Fruit fly (Drosophila melanogaster): ENCODE data around the gene CG43061.

Gene CG43061

dm6 chr3R:8009080-8009620 lies 40.3 kb upstream of the CG43061 start, which contains the start of the genes CG11052 and CG3223 (continued):
- no peak for TF ChIP-seq CG11696 (GFP tag; IDR thresholded peaks at IDR 0.05)
- TF ChIP-seq CG12155 (GFP tag; optimal IDR thresholded peaks at IDR 0.05), result peak; percentile 4
- TF ChIP-seq CG8281 (tag; optimal IDR thresholded peaks at IDR 0.05), result no peak
- TF ChIP-seq CG15514 (GFP tag; optimal IDR thresholded peaks at IDR 0.05), result peak; percentile 99
- no peak for TF ChIP-seq bigmax (GFP tag; optimal IDR thresholded peaks at IDR 0.05)
- peak; percentile 64 for TF ChIP-seq D19A (tag; optimal IDR thresholded peaks at IDR 0.05)
- no peak for TF ChIP-seq kah (GFP tag; optimal IDR thresholded peaks at IDR 0.05)
- TF ChIP-seq pnt (GFP tag; optimal IDR thresholded peaks at IDR 0.05), result no peak
- peak; percentile 11 for TF ChIP-seq salm (tag; optimal IDR thresholded peaks at IDR 0.05)
- no peak for TF ChIP-seq Pdp1 (GFP tag; optimal IDR thresholded peaks at IDR 0.05)
- peak in 1 of 2 experiments; percentile 9 for TF ChIP-seq crp (GFP tag; optimal IDR thresholded peaks at IDR 0.05)
- peak; percentile 69 for TF ChIP-seq Dp (GFP tag; optimal IDR thresholded peaks at IDR 0.05)
- no peak for TF ChIP-seq CG2202 (tag; optimal IDR thresholded peaks at IDR 0.05)
- no peak for TF ChIP-seq CG10321 (GFP tag; IDR thresholded peaks at IDR 0.05)
- no peak for TF ChIP-seq crc (GFP tag; optimal IDR thresholded peaks at IDR 0.05)
- TF ChIP-seq grn (GFP tag; optimal IDR thresholded peaks at IDR 0.05), result no peak
- TF ChIP-seq sc (optimal IDR thresholded peaks at IDR 0.05), result no peak
- TF ChIP-seq sc (GFP tag; optimal IDR thresholded peaks at IDR 0.05), result no peak
- TF ChIP-seq ind (GFP tag; optimal IDR thresholded peaks at IDR 0.05), result no peak
- no peak for TF ChIP-seq vnd (GFP tag; IDR thresholded peaks at IDR 0.05; ENCODE audit: partially characterized antibody)
- no peak for TF ChIP-seq CG9876 (GFP tag; optimal IDR thresholded peaks at IDR 0.05)
- no peak for TF ChIP-seq CG12219 (GFP tag; optimal IDR thresholded peaks at IDR 0.05)
- TF ChIP-seq E2f2 (GFP tag; IDR thresholded peaks at IDR 0.05), result peak; percentile 79
- TF ChIP-seq HLH3B (GFP tag; IDR thresholded peaks at IDR 0.05), result no peak
- TF ChIP-seq ewg (GFP tag; optimal IDR thresholded peaks at IDR 0.05), result no peak
- TF ChIP-seq CG5953 (GFP tag; IDR thresholded peaks at IDR 0.05), result no peak
- no peak for TF ChIP-seq CG8478 (optimal IDR thresholded peaks at IDR 0.05)
- TF ChIP-seq Dll (GFP tag; IDR thresholded peaks at IDR 0.05; ENCODE audit: partially characterized antibody), result peak; percentile 58; the same call in 1 of the 4 replicates
- peak; percentile 66 for TF ChIP-seq HmgZ (tag; optimal IDR thresholded peaks at IDR 0.05)
- TF ChIP-seq sima (GFP tag; optimal IDR thresholded peaks at IDR 0.05), result no peak
- TF ChIP-seq CG8359 (GFP tag; optimal IDR thresholded peaks at IDR 0.05; ENCODE audit: borderline replicate concordance), result no peak
- TF ChIP-seq CG12769 (tag; optimal IDR thresholded peaks at IDR 0.05), result no peak
- TF ChIP-seq ab (GFP tag; optimal IDR thresholded peaks at IDR 0.05), result no peak
- peak; percentile 8 for TF ChIP-seq CG15696 (tag; optimal IDR thresholded peaks at IDR 0.05)
- TF ChIP-seq Scr (GFP tag; IDR thresholded peaks at IDR 0.05; ENCODE audit: partially characterized antibody), result peak; percentile 59
- TF ChIP-seq vvl (GFP tag; IDR thresholded peaks at IDR 0.05), result peak; percentile 51
- peak; percentile 32 for TF ChIP-seq sug (tag; optimal IDR thresholded peaks at IDR 0.05)
- peak; percentile 15 for TF ChIP-seq CG17385 (GFP tag; optimal IDR thresholded peaks at IDR 0.05)
- TF ChIP-seq Myb (GFP tag; optimal IDR thresholded peaks at IDR 0.05), result peak; percentile 55
- no peak for TF ChIP-seq CG2875 (GFP tag; optimal IDR thresholded peaks at IDR 0.05)
- no peak for TF ChIP-seq CG9609 (GFP tag; optimal IDR thresholded peaks at IDR 0.05)
- no peak for TF ChIP-seq luna (GFP tag; optimal IDR thresholded peaks at IDR 0.05)
- no peak for TF ChIP-seq lov (optimal IDR thresholded peaks at IDR 0.05)
- TF ChIP-seq lov (GFP tag; IDR thresholded peaks at IDR 0.05), result no peak
- TF ChIP-seq CG8924 (tag; optimal IDR thresholded peaks at IDR 0.05), result no peak
- peak; percentile 4 for TF ChIP-seq Antp (GFP tag; optimal IDR thresholded peaks at IDR 0.05)
- no peak for TF ChIP-seq CG13775 (GFP tag; optimal IDR thresholded peaks at IDR 0.05)
- TF ChIP-seq phol (tag; optimal IDR thresholded peaks at IDR 0.05), result peak; percentile 22
- TF ChIP-seq bbx (GFP tag; IDR thresholded peaks at IDR 0.05; ENCODE audit: partially characterized antibody), result no peak; the same call in 1 of the 2 replicates
- TF ChIP-seq twi (tag; optimal IDR thresholded peaks at IDR 0.05), result no peak
- no peak for TF ChIP-seq Drgx (GFP tag; IDR thresholded peaks at IDR 0.05)

Data from whole organism, embryonic.